Fruit fly (Drosophila melanogaster) S2 (cell line): ENCODE data around the gene CG9673.

Experiments used
- CG8478 ChIP-seq: fragments of >200 bp; optimal IDR thresholded peaks from 2 replicates; lab custom pipeline; 2018
- CTCF ChIP-seq, 2 experiments: fragments of >200 bp; optimal IDR thresholded peaks; 2 replicates each; lab custom pipeline; 2018

DNA sequence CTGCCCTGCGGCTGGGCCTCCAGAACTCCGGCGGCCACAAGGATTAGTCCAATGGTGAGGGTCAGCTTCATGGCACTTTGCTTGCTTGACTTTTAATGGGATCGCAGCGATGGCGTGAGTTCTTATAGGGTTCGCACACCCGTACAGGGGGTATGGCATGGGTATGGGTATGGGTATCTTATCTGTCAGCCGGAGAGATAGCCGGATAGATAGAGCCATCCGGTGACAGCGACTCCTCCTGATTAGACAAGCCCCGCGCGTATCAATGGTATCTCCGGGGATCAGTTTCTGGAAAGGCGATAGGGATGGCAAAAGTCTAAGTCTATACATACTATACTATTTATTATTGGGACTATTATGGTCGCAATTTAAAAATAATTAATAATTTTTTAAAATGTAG lies 3.1 kb upstream of the CG9673 start, which contains the start of gene CG9672:
- TF ChIP-seq CTCF (optimal IDR thresholded peaks at IDR 0.05; lab: Kevin White, UChicago) (no peak), CG8478 (lab: Kevin White, UChicago) (no peak)
